Worm (Caenorhabditis elegans): Measurements from ENCODE around the gene abhd-14.

- TF ChIP-seq sem-2 (GFP tag; optimal IDR thresholded peaks at IDR 0.05) (no peak), lin-13 (tag; optimal IDR thresholded peaks at IDR 0.05) (no peak), nhr-237 (tag; optimal IDR thresholded peaks at IDR 0.05) (no peak), unc-62 (GFP tag; optimal IDR thresholded peaks at IDR 0.05) (no peak), mep-1 (tag; optimal IDR thresholded peaks at IDR 0.05) (no peak), nhr-76 (tag; optimal IDR thresholded peaks at IDR 0.05) (no peak), lsy-2 (tag; optimal IDR thresholded peaks at IDR 0.05) (no peak), flh-1 (GFP tag; optimal IDR thresholded peaks at IDR 0.05) (no peak), mab-5 (tag; optimal IDR thresholded peaks at IDR 0.05) (no peak), snpc-4 (tag; optimal IDR thresholded peaks at IDR 0.05) (no peak), pha-4 (tag; optimal IDR thresholded peaks at IDR 0.05) (no peak), elt-3 (tag; optimal IDR thresholded peaks at IDR 0.05) (no peak), blmp-1 (tag; optimal IDR thresholded peaks at IDR 0.05) (no peak)
Observed at ce11 chrIV:1029939-1030338, at the start of gene abhd-14.
